Worm (Caenorhabditis elegans) whole organism, L4 larva: Measurements from ENCODE around the gene col-34.

Source experiments
- F26F4.8 ChIP-seq: fragments of 200-800 bp; sonication (Bioruptor generic); conservative IDR thresholded peaks from 2 replicates; pipeline ENCODE4 v1.3.6; 2022; ENCODE audit warnings: missing genetic modification characterization, missing compliant biosample characterization
- F44E2.7 ChIP-seq: fragments of 200-800 bp; sonication (Bioruptor generic); IDR thresholded peaks from 2 replicates; pipeline ENCODE4 v2.1.2; 2022; ENCODE audit warnings: missing genetic modification characterization, missing compliant biosample characterization
- F49E8.2 ChIP-seq: sonication (generic microtip); optimal IDR thresholded peaks from 2 replicates; lab custom pipeline; 2016; ENCODE audit warnings: missing compliant biosample characterization, mild to moderate bottlenecking, missing genetic modification characterization, borderline replicate concordance
- R02D3.7 ChIP-seq: fragments of 150-350 bp; sonication (generic microtip); optimal IDR thresholded peaks from 3 replicates; lab custom pipeline; 2014; ENCODE audit warnings: missing biosample characterization, missing genetic modification characterization
- T26A8.4 ChIP-seq: fragments of 200-800 bp; sonication (Bioruptor generic); IDR thresholded peaks from 2 replicates; pipeline ENCODE4 v1.3.6; 2022; ENCODE audit warnings: missing genetic modification characterization, missing compliant biosample characterization
- aha-1 ChIP-seq: fragments of 150-350 bp; peaks from one replicate; lab custom pipeline; 2014; ENCODE audit warnings: missing biosample characterization, missing genetic modification characterization
- ceh-20 ChIP-seq: fragments of 200-800 bp; sonication (Bioruptor generic); IDR thresholded peaks from 2 replicates; pipeline ENCODE4 v1.3.6; 2022; ENCODE audit warnings: missing genetic modification reagents, missing genetic modification characterization, missing compliant biosample characterization
- ceh-28 ChIP-seq: fragments of 150-350 bp; optimal IDR thresholded peaks from 2 replicates; lab custom pipeline; 2014; ENCODE audit warnings: missing biosample characterization, missing genetic modification reagents, missing genetic modification characterization
- ceh-44 ChIP-seq: fragments of 200-800 bp; sonication (Bioruptor generic); IDR thresholded peaks from 2 replicates; pipeline ENCODE4 v1.3.6; 2022; ENCODE audit warnings: missing genetic modification reagents, missing genetic modification characterization, missing compliant biosample characterization
- daf-16 ChIP-seq, 3 experiments: sonication (generic microtip); optimal IDR thresholded peaks; 2 replicates each; lab custom pipeline; 2016 to 2017; ENCODE audit warnings: missing genetic modification characterization in 3 of 3, missing genetic modification reagents in 3 of 3, mild to moderate bottlenecking in 2 of 3, missing compliant biosample characterization in 2 of 3, missing biosample characterization in 1 of 3, moderate library complexity in 1 of 3
- dmd-6 ChIP-seq: fragments of 200-800 bp; sonication (Bioruptor generic); IDR thresholded peaks from 2 replicates; pipeline ENCODE4 v1.3.6; 2022; ENCODE audit warnings: missing genetic modification reagents, missing genetic modification characterization, missing compliant biosample characterization
- dmd-8 ChIP-seq: fragments of 200-800 bp; sonication (Bioruptor generic); IDR thresholded peaks from 2 replicates; pipeline ENCODE4 v1.3.6; 2022; ENCODE audit warnings: missing genetic modification characterization, missing compliant biosample characterization
- dpl-1 ChIP-seq: fragments of 150-350 bp; optimal IDR thresholded peaks from 2 replicates; lab custom pipeline; 2014; ENCODE audit warnings: missing biosample characterization, missing genetic modification reagents, missing genetic modification characterization
- hlh-11 ChIP-seq: fragments of 200-800 bp; sonication (Bioruptor generic); optimal IDR thresholded peaks from 2 replicates; lab custom pipeline; 2018; ENCODE audit warnings: mild to moderate bottlenecking, missing genetic modification characterization, missing compliant biosample characterization
- hmg-1.1 ChIP-seq: fragments of 200-800 bp; sonication (Bioruptor generic); IDR thresholded peaks from 2 replicates; pipeline ENCODE4 v1.3.6; 2022; ENCODE audit warnings: missing genetic modification reagents, missing genetic modification characterization, missing compliant biosample characterization
- jun-1 ChIP-seq: fragments of 150-350 bp; optimal IDR thresholded peaks from 2 replicates; lab custom pipeline; 2014; ENCODE audit warnings: missing biosample characterization, missing genetic modification reagents, missing genetic modification characterization
- lim-7 ChIP-seq: fragments of 200-800 bp; sonication (Bioruptor generic); IDR thresholded peaks from 2 replicates; pipeline ENCODE4 v1.3.6; 2022; ENCODE audit warnings: missing genetic modification characterization, missing compliant biosample characterization
- lin-29 ChIP-seq: fragments of 200-800 bp; sonication (Bioruptor generic); IDR thresholded peaks from 2 replicates; pipeline ENCODE4 v1.3.6; 2022; ENCODE audit warnings: missing genetic modification reagents, missing genetic modification characterization, missing compliant biosample characterization
- lin-39 ChIP-seq: fragments of 150-350 bp; optimal IDR thresholded peaks from 2 replicates; lab custom pipeline; 2014; ENCODE audit warnings: missing biosample characterization, missing genetic modification reagents, missing genetic modification characterization
- lsy-2 ChIP-seq, 2 experiments: fragments of 150-350 bp in 1 of 2; sonication (generic microtip) in 1 of 2; optimal IDR thresholded peaks; 2 replicates each; lab custom pipeline; 2014 to 2017; ENCODE audit warnings: missing biosample characterization in 2 of 2, missing genetic modification characterization in 2 of 2
- madf-9 ChIP-seq: fragments of 200-800 bp; sonication (Bioruptor generic); conservative IDR thresholded peaks from 2 replicates; pipeline ENCODE4 v1.3.6; 2022; ENCODE audit warnings: missing genetic modification reagents, missing genetic modification characterization, missing compliant biosample characterization
- mdl-1 ChIP-seq, 2 experiments: fragments of 150-350 bp in 1 of 2; sonication (generic microtip) in 1 of 2; optimal IDR thresholded peaks; 2 replicates each; lab custom pipeline; 2014 to 2017; ENCODE audit warnings: missing biosample characterization in 2 of 2, missing genetic modification characterization in 2 of 2
- mdt-29 ChIP-seq: fragments of 200-800 bp; sonication (Bioruptor generic); IDR thresholded peaks from 2 replicates; pipeline ENCODE4 v1.3.6; 2022; ENCODE audit warnings: missing genetic modification reagents, missing genetic modification characterization, missing compliant biosample characterization
- mes-2 ChIP-seq: sonication (generic microtip); optimal IDR thresholded peaks from 2 replicates; lab custom pipeline; 2016; ENCODE audit warnings: missing genotype, mild to moderate bottlenecking, missing genetic modification characterization, missing compliant biosample characterization; ENCODE audit not compliant: poor library complexity, severe bottlenecking
- nhr-237 ChIP-seq: sonication (generic microtip); optimal IDR thresholded peaks from 2 replicates; lab custom pipeline; 2017; ENCODE audit warnings: missing biosample characterization, missing genetic modification characterization
- nhr-28 ChIP-seq: fragments of 150-350 bp; optimal IDR thresholded peaks from 2 replicates; lab custom pipeline; 2014; ENCODE audit warnings: missing biosample characterization, missing genetic modification characterization
- nhr-41 ChIP-seq: fragments of 200-800 bp; sonication (Bioruptor generic); IDR thresholded peaks from 2 replicates; pipeline ENCODE4 v1.3.6; 2022; ENCODE audit warnings: missing genetic modification reagents, missing genetic modification characterization, missing compliant biosample characterization
- nhr-6 ChIP-seq: fragments of 150-350 bp; optimal IDR thresholded peaks from 2 replicates; lab custom pipeline; 2014; ENCODE audit warnings: missing biosample characterization, missing genetic modification characterization
- nhr-77 ChIP-seq: fragments of 150-350 bp; optimal IDR thresholded peaks from 2 replicates; lab custom pipeline; 2014; ENCODE audit warnings: missing biosample characterization, missing genetic modification characterization
- php-3 ChIP-seq: fragments of 200-800 bp; sonication (Bioruptor generic); IDR thresholded peaks from 2 replicates; pipeline ENCODE4 v1.3.6; 2022; ENCODE audit warnings: missing genetic modification reagents, missing genetic modification characterization, missing compliant biosample characterization
- pqm-1 ChIP-seq: sonication (generic microtip); optimal IDR thresholded peaks from 2 replicates; lab custom pipeline; 2017; ENCODE audit warnings: missing biosample characterization, missing genetic modification characterization
- spr-1 ChIP-seq: sonication (generic microtip); optimal IDR thresholded peaks from 2 replicates; lab custom pipeline; 2016; ENCODE audit warnings: mild to moderate bottlenecking, missing genetic modification characterization, missing compliant biosample characterization
- spr-3 ChIP-seq: fragments of 200-800 bp; sonication (Bioruptor generic); optimal IDR thresholded peaks from 2 replicates; lab custom pipeline; 2018; ENCODE audit warnings: mild to moderate bottlenecking, missing genetic modification characterization, missing compliant biosample characterization
- unc-39 ChIP-seq: sonication (generic microtip); optimal IDR thresholded peaks from 2 replicates; lab custom pipeline; 2017; ENCODE audit warnings: missing biosample characterization, missing genetic modification characterization
- unc-62 ChIP-seq, 3 experiments: fragments of 150-350 bp in 1 of 3; sonication (generic microtip); optimal IDR thresholded peaks in 2 of 3; peaks in 1 of 3; 1 replicate in 1 of 3; 2 replicates in 2 of 3; lab custom pipeline; 2014 to 2017; ENCODE audit warnings: missing biosample characterization in 3 of 3, missing genetic modification characterization in 3 of 3, missing genetic modification reagents in 3 of 3, missing genotype in 1 of 3
- zip-2 ChIP-seq: fragments of 150-350 bp; optimal IDR thresholded peaks from 2 replicates; lab custom pipeline; 2014; ENCODE audit warnings: missing biosample characterization, missing genetic modification characterization

Gene col-34

ce11 chrIV:4288332-4288731 lies 43.9 kb upstream of the col-34 start, which contains the start of gene srv-4:
Gene srv-4 (minus strand): TSS chrIV:4288432.
- TF ChIP-seq lsy-2 (tag; optimal IDR thresholded peaks at IDR 0.05; lab: Kevin White, UChicago) = no peak
- TF ChIP-seq ceh-28 = no peak
- TF ChIP-seq dmd-8 (GFP tag; lab: Robert Waterston, UW) = no peak
- TF ChIP-seq R02D3.7 = no peak
- no peak for TF ChIP-seq spr-1 (tag; lab: Kevin White, UChicago)
- TF ChIP-seq unc-39 (tag; lab: Kevin White, UChicago) = no peak
- no peak for TF ChIP-seq ceh-44 (GFP tag; lab: Robert Waterston, UW)
- no peak for TF ChIP-seq ceh-20
- no peak for TF ChIP-seq F26F4.8 (GFP tag; lab: Robert Waterston, UW)
- no peak for TF ChIP-seq pqm-1 (tag; lab: Kevin White, UChicago)
- TF ChIP-seq nhr-237 (tag; lab: Kevin White, UChicago) = no peak

- TF ChIP-seq madf-9 (GFP tag; lab: Robert Waterston, UW) (no peak), ceh-28 (no peak), php-3 (GFP tag; lab: Robert Waterston, UW) (no peak), nhr-77 (tag; lab: Kevin White, UChicago) (peak; percentile 8), dmd-6 (GFP tag; lab: Robert Waterston, UW) (peak; percentile 45; the same call in 1 of the 2 replicates), F44E2.7 (GFP tag; lab: Robert Waterston, UW) (no peak), pqm-1 (tag; lab: Kevin White, UChicago) (peak; percentile 56), zip-2 (tag; lab: Kevin White, UChicago) (no peak), mdt-29 (GFP tag; lab: Robert Waterston, UW) (no peak), dpl-1 (GFP tag; lab: Kevin White, UChicago) (no peak), spr-3 (GFP tag; lab: Kevin White, UChicago) (no peak), daf-16 (GFP tag; optimal IDR thresholded peaks at IDR 0.05; lab: Kevin White, UChicago) (no peak), daf-16 (tag; optimal IDR thresholded peaks at IDR 0.05; lab: Kevin White, UChicago) (peak; percentile 61), nhr-28 (tag; lab: Kevin White, UChicago) (peak; percentile 58), ceh-20 (no peak), F49E8.2 (tag; lab: Kevin White, UChicago) (no peak), jun-1 (no peak), nhr-41 (GFP tag; lab: Robert Waterston, UW) (no peak), T26A8.4 (GFP tag; lab: Robert Waterston, UW) (no peak), lin-29 (GFP tag; lab: Robert Waterston, UW) (no peak)
These were observed 40.6 kb upstream of the col-34 start for ce11 chrIV:4284989-4285388.

- no peak for TF ChIP-seq daf-16 (GFP tag; optimal IDR thresholded peaks at IDR 0.05; lab: Kevin White, UChicago)
- TF ChIP-seq daf-16 (tag; optimal IDR thresholded peaks at IDR 0.05; lab: Kevin White, UChicago) = peak; percentile 20
- TF ChIP-seq lin-39 (tag; lab: Kevin White, UChicago) = no peak
These were observed 39.6 kb upstream of the col-34 start, which contains the start of gene F15E6.6 for ce11 chrIV:4284020-4284419. Gene F15E6.6 (minus strand): TSS chrIV:4284120.

ce11 chrIV:4277694-4278093 lies 33.3 kb upstream of the col-34 start, which contains the start of gene nhr-78:
Gene nhr-78 (minus strand): TSS chrIV:4277875.
- TF ChIP-seq mdl-1 (tag; optimal IDR thresholded peaks at IDR 0.05; lab: Kevin White, UChicago) (no peak), nhr-6 (tag; lab: Kevin White, UChicago) (no peak), dpl-1 (GFP tag; lab: Kevin White, UChicago) (no peak), mes-2 (tag; lab: Kevin White, UChicago) (peak; percentile 70), hmg-1.1 (0 out of 2 replicates have a peak, but pooled peaks have one; percentile 29), hlh-11 (tag; lab: Kevin White, UChicago) (peak; percentile 10), lim-7 (GFP tag; lab: Robert Waterston, UW) (no peak), madf-9 (GFP tag; lab: Robert Waterston, UW) (no peak), unc-62 (GFP tag; optimal IDR thresholded peaks at IDR 0.05 in 1 of 2; lab: Kevin White, UChicago) (no peak), unc-62 (tag; optimal IDR thresholded peaks at IDR 0.05; lab: Kevin White, UChicago) (no peak), aha-1 (tag; lab: Kevin White, UChicago) (no peak)
